Worm (Caenorhabditis elegans): ENCODE measurements around the gene sprr-1.

sprr-1 gene

DNA sequence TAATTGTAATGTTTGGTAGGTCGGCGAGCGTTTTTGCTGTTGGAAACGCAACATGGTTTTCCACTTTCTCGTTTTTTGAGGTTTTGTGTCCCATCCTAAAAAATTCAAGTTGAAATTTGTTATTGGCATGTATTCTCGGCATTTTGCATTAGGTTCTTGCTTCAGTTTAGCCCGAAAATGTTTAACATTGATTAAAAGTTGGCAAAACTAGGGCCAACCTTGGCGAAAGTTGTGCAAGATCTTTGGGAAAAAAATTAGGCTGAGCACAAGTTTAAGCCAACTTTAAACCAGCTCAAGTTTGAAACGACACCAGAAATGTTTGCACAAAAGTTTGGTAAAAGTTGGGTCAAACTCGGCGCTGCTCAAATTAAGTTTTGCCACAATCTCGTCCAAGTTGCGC lies 11.2 kb downstream of the sprr-1 start, which contains the start of gene exc-1:
Gene exc-1, minus strand, starts transcription at position 101 of the 400 bp plus-strand sequence.
- TF ChIP-seq unc-130 (tag; optimal IDR thresholded peaks at IDR 0.05) = no peak
- TF ChIP-seq mdl-1 (tag; optimal IDR thresholded peaks at IDR 0.05) = no peak
- TF ChIP-seq snu-23 (GFP tag; optimal IDR thresholded peaks at IDR 0.05) = no peak
- no peak for TF ChIP-seq swsn-7 (tag; optimal IDR thresholded peaks at IDR 0.05)
- TF ChIP-seq ama-1 (optimal IDR thresholded peaks at IDR 0.05) = no peak
- no peak for TF ChIP-seq fkh-8 (tag; optimal IDR thresholded peaks at IDR 0.05)
- TF ChIP-seq lsy-2 (tag; optimal IDR thresholded peaks at IDR 0.05) = no peak
- no peak for TF ChIP-seq ces-1 (GFP tag; optimal IDR thresholded peaks at IDR 0.05)
- no peak for TF ChIP-seq alr-1 (tag; optimal IDR thresholded peaks at IDR 0.05; ENCODE audit: borderline replicate concordance)
- no peak for TF ChIP-seq C04F5.9 (tag; optimal IDR thresholded peaks at IDR 0.05)
- no peak for TF ChIP-seq Y116A8C.19 (tag; optimal IDR thresholded peaks at IDR 0.05; ENCODE audit: borderline replicate concordance)
- TF ChIP-seq skn-1 (tag; optimal IDR thresholded peaks at IDR 0.05) = no peak
- TF ChIP-seq xbp-1 (tag; optimal IDR thresholded peaks at IDR 0.05) = no peak
- no peak for TF ChIP-seq fos-1 (tag; optimal IDR thresholded peaks at IDR 0.05)
- no peak for TF ChIP-seq ceh-90 (tag; optimal IDR thresholded peaks at IDR 0.05)
- no peak for TF ChIP-seq lin-14 (GFP tag; optimal IDR thresholded peaks at IDR 0.05)
- TF ChIP-seq nhr-71 (tag; optimal IDR thresholded peaks at IDR 0.05) = no peak

DNA sequence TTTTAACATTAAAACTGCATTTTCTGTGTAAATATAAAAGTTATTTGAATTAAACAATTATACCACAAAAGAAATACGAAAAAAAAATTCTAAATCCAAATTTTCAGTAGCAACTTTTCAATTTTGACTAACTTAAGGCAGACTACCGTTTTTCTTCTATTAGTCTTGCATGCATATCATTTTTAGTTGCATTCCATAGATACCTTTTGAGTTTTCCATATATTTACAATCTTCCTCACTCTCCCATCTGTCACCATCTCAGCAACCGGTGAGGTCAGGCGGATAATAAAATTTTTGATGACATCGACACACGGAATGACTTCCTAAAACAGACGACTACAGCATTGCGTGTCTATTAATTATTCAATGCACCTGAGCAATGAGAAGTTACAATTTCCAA lies 12.6 kb downstream of the sprr-1 start, which contains the start of gene gcy-36:
Gene gcy-36, plus strand, starts transcription at position 301 of the 400 bp plus-strand sequence.
- TF ChIP-seq pag-3 (tag; optimal IDR thresholded peaks at IDR 0.05; ENCODE audit: borderline replicate concordance, insufficient read depth) (no peak), egl-13 (tag; optimal IDR thresholded peaks at IDR 0.05) (peak; percentile 33)

DNA sequence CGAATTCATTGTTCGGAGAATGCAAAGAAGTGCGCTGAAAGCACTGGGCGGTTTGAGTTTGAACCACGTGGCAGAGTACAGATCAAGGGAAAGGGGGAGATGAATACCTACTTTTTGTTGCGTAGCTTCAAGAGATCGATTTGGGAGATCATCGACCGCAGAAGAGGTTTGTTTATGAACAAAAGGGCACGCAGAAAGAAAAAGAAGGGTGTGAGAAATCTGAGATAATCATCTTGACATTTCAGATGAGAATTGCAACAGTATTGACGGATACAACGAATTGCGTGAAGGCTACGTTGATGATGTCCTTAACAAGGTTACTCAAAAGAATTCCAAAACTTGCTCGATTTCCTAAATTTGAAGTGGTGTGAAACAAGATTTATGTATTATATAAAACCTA lies 19.2 kb downstream of the sprr-1 start:
- no peak for TF ChIP-seq zip-4 (GFP tag; optimal IDR thresholded peaks at IDR 0.05)
- TF ChIP-seq rnt-1 (tag; optimal IDR thresholded peaks at IDR 0.05) = peak; percentile 17
- no peak for TF ChIP-seq aha-1 (tag; optimal IDR thresholded peaks at IDR 0.05)
- TF ChIP-seq ets-5 (GFP tag; IDR thresholded peaks at IDR 0.05) = no peak
- no peak for TF ChIP-seq dpl-1 (GFP tag; optimal IDR thresholded peaks at IDR 0.05)
- TF ChIP-seq snu-23 (GFP tag; optimal IDR thresholded peaks at IDR 0.05) = peak; percentile 11
- no peak for TF ChIP-seq skn-1 (tag; optimal IDR thresholded peaks at IDR 0.05)
- peak; percentile 37 for TF ChIP-seq lin-14 (GFP tag; optimal IDR thresholded peaks at IDR 0.05)
- no peak for TF ChIP-seq fkh-4 (tag; optimal IDR thresholded peaks at IDR 0.05; ENCODE audit: borderline replicate concordance)
- no peak for TF ChIP-seq ztf-4 (tag; optimal IDR thresholded peaks at IDR 0.05)
- no peak for TF ChIP-seq dsc-1 (tag; optimal IDR thresholded peaks at IDR 0.05)
- TF ChIP-seq nhr-85 (tag) = peak; percentile 62
- no peak for TF ChIP-seq lin-39 (tag; optimal IDR thresholded peaks at IDR 0.05)
- no peak for TF ChIP-seq fkh-10 (GFP tag; optimal IDR thresholded peaks at IDR 0.05)

DNA sequence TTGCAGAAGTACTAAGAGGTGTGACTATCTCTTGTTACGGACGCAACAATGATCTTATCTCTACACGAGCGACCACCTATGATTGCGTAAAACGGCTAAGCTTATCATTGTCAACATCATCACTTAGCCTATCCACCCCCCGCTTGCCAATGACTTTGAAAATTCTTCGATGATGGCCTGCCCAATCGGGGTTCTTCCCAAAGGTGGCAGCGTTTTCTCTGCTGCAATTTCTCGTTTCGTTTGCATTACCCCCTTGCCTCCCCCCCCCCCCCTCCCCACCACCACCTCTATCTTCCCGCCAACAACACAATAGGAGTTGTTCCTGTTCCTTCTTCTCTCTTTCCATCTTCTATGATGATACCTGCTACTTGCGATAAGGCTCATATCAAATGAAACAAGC lies 21.1 kb downstream of the sprr-1 start:
- TF ChIP-seq ceh-90 (tag; optimal IDR thresholded peaks at IDR 0.05) (no peak), zip-4 (GFP tag; optimal IDR thresholded peaks at IDR 0.05) (no peak), grh-1 (GFP tag; IDR thresholded peaks at IDR 0.05) (no peak), ceh-8 (GFP tag; optimal IDR thresholded peaks at IDR 0.05) (no peak), unc-62 (GFP tag; optimal IDR thresholded peaks at IDR 0.05) (no peak), ces-1 (GFP tag; optimal IDR thresholded peaks at IDR 0.05) (no peak), unc-30 (tag; optimal IDR thresholded peaks at IDR 0.05) (no peak), ets-5 (GFP tag; IDR thresholded peaks at IDR 0.05) (no peak), efl-1 (optimal IDR thresholded peaks at IDR 0.05) (no peak), efl-1 (GFP tag; optimal IDR thresholded peaks at IDR 0.05 in 1 of 2) (peak in 1 of 2 experiments; percentile 27), efl-3 (GFP tag; optimal IDR thresholded peaks at IDR 0.05) (no peak), jun-1 (tag; optimal IDR thresholded peaks at IDR 0.05) (no peak), mdl-1 (tag; optimal IDR thresholded peaks at IDR 0.05) (no peak), lin-39 (tag; optimal IDR thresholded peaks at IDR 0.05) (no peak), lin-35 (GFP tag; optimal IDR thresholded peaks at IDR 0.05) (no peak), nhr-237 (tag; optimal IDR thresholded peaks at IDR 0.05) (no peak), snu-23 (GFP tag; optimal IDR thresholded peaks at IDR 0.05) (no peak), nhr-85 (tag) (peak; percentile 3), lin-14 (GFP tag; optimal IDR thresholded peaks at IDR 0.05) (peak; percentile 25), unc-130 (tag; optimal IDR thresholded peaks at IDR 0.05) (no peak), snpc-4 (tag; optimal IDR thresholded peaks at IDR 0.05) (no peak), nhr-47 (tag; optimal IDR thresholded peaks at IDR 0.05) (no peak)

Measured in whole organism, L1 larva.